Worm (Caenorhabditis elegans) whole organism, midembryonic: ENCODE measurements around the gene ZK856.4.

Experiments used
- T22C8.4 ChIP-seq: fragments of 200-800 bp; sonication (Bioruptor generic); IDR thresholded peaks from 2 replicates; pipeline ENCODE4 v1.3.6; 2022; ENCODE audit warnings: missing genetic modification characterization, missing compliant biosample characterization
- cog-1 ChIP-seq: sonication (generic microtip); optimal IDR thresholded peaks from 2 replicates; lab custom pipeline; 2016; ENCODE audit warnings: missing genetic modification characterization, missing compliant biosample characterization
- flt-1 ChIP-seq: fragments of 200-800 bp; sonication (Bioruptor generic); IDR thresholded peaks from 2 replicates; pipeline ENCODE4 v1.3.6; 2022; ENCODE audit warnings: missing genetic modification characterization, missing compliant biosample characterization
- klf-2 ChIP-seq: fragments of 200-800 bp; sonication (Bioruptor generic); conservative IDR thresholded peaks from 2 replicates; pipeline ENCODE4 v1.3.6; 2022; ENCODE audit warnings: missing genetic modification reagents, missing genetic modification characterization, missing compliant biosample characterization
- med-1 ChIP-seq: sonication (generic microtip); optimal IDR thresholded peaks from 2 replicates; lab custom pipeline; 2017; ENCODE audit warnings: missing genetic modification characterization, mild to moderate bottlenecking, missing compliant biosample characterization, antibody characterized with exemption, missing genetic modification reagents; ENCODE audit not compliant: insufficient read depth
- ref-1 ChIP-seq: fragments of 200-800 bp; sonication (Bioruptor generic); conservative IDR thresholded peaks from 2 replicates; pipeline ENCODE4 v1.3.6; 2022; ENCODE audit warnings: missing genetic modification reagents, missing genetic modification characterization, missing compliant biosample characterization
- tab-1 ChIP-seq: fragments of 200-800 bp; sonication (Bioruptor generic); IDR thresholded peaks from 2 replicates; pipeline ENCODE4 v1.3.6; 2022; ENCODE audit warnings: missing genetic modification characterization, missing compliant biosample characterization
- ztf-23 ChIP-seq: fragments of 200-800 bp; sonication (Bioruptor generic); IDR thresholded peaks from 2 replicates; pipeline ENCODE4 v1.3.6; 2022; ENCODE audit warnings: missing genetic modification reagents, missing genetic modification characterization, missing compliant biosample characterization
- ztf-29 ChIP-seq: fragments of 200-800 bp; sonication (Bioruptor generic); IDR thresholded peaks from 2 replicates; pipeline ENCODE4 v1.3.6; 2022; ENCODE audit warnings: missing genetic modification reagents, missing genetic modification characterization, missing compliant biosample characterization

ZK856.4 gene

DNA sequence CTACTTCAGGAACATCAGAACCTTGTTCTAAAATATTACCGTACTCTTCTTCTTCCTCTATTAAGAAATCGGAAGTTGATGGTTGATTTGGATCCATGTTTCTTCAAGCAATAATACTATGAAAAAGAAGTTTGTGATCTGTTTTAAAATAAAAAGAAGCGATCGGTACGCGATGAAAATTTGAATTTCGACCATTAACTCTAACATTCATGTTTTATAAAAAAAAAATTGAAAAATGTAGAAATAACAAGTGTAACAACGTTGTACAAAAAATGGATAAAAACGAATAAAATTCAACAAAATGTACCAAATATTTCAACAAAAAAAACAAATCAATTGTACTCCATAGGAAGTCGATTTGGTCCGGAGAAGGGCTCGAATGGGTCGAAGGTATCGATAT, 27.2 kb downstream of the ZK856.4 start, which contains the start of gene tftc-3:
tftc-3 (minus strand) TSS at position 101 of the 400 bp plus-strand sequence.
- TF ChIP-seq flt-1 (GFP tag; lab: Robert Waterston, UW) (no peak), cog-1 (tag; lab: Kevin White, UChicago) (no peak), T22C8.4 (GFP tag; lab: Robert Waterston, UW) (no peak), ztf-29 (GFP tag; lab: Robert Waterston, UW) (no peak), klf-2 (GFP tag; lab: Robert Waterston, UW) (no peak), tab-1 (GFP tag; lab: Robert Waterston, UW) (no peak), med-1 (GFP tag; lab: Kevin White, UChicago) (no peak), ztf-23 (GFP tag; lab: Robert Waterston, UW) (no peak), ref-1 (GFP tag; lab: Robert Waterston, UW) (no peak)

- TF ChIP-seq T22C8.4 (GFP tag; lab: Robert Waterston, UW) = no peak
- TF ChIP-seq ztf-29 (GFP tag; lab: Robert Waterston, UW) = no peak
- TF ChIP-seq flt-1 (GFP tag; lab: Robert Waterston, UW) = no peak
- no peak for TF ChIP-seq tab-1 (GFP tag; lab: Robert Waterston, UW)
- TF ChIP-seq med-1 (GFP tag; lab: Kevin White, UChicago) = no peak
- TF ChIP-seq klf-2 (GFP tag; lab: Robert Waterston, UW) = no peak
- TF ChIP-seq ztf-23 (GFP tag; lab: Robert Waterston, UW) = no peak
- TF ChIP-seq ref-1 (GFP tag; lab: Robert Waterston, UW) = no peak
- TF ChIP-seq cog-1 (tag; lab: Kevin White, UChicago) = no peak
Observed at ce11 chrV:10212027-10212426, 28.9 kb downstream of the ZK856.4 start, which contains the start of gene zhit-3. Gene zhit-3, minus strand, starts transcription at chrV:10212127.

ce11 chrV:10212627-10213026, 29.5 kb downstream of the ZK856.4 start, which contains the start of gene hpo-40:
Gene hpo-40, plus strand, starts transcription at chrV:10212927.
- TF ChIP-seq klf-2 (GFP tag; lab: Robert Waterston, UW) = no peak
- TF ChIP-seq cog-1 (tag; lab: Kevin White, UChicago) = no peak
- no peak for TF ChIP-seq ztf-23 (GFP tag; lab: Robert Waterston, UW)

ce11 chrV:10216724-10217123, 33.6 kb downstream of the ZK856.4 start, which contains the start of gene ZK856.14:
Gene ZK856.14, plus strand, starts transcription at chrV:10217024.
- no peak for TF ChIP-seq ref-1 (GFP tag; lab: Robert Waterston, UW)
- TF ChIP-seq tab-1 (GFP tag; lab: Robert Waterston, UW) = no peak
- TF ChIP-seq cog-1 (tag; lab: Kevin White, UChicago) = no peak
- no peak for TF ChIP-seq flt-1 (GFP tag; lab: Robert Waterston, UW)
- no peak for TF ChIP-seq ztf-23 (GFP tag; lab: Robert Waterston, UW)
- TF ChIP-seq klf-2 (GFP tag; lab: Robert Waterston, UW) = no peak
- TF ChIP-seq med-1 (GFP tag; lab: Kevin White, UChicago) = no peak
- TF ChIP-seq ztf-29 (GFP tag; lab: Robert Waterston, UW) = no peak
- TF ChIP-seq T22C8.4 (GFP tag; lab: Robert Waterston, UW) = no peak

ce11 chrV:10220605-10221004, 37.5 kb downstream of the ZK856.4 start, which contains the start of gene C12D8.13:
Gene C12D8.13, minus strand, starts transcription at chrV:10220705.
- TF ChIP-seq flt-1 (GFP tag; lab: Robert Waterston, UW) (no peak), ztf-29 (GFP tag; lab: Robert Waterston, UW) (no peak), med-1 (GFP tag; lab: Kevin White, UChicago) (no peak), klf-2 (GFP tag; lab: Robert Waterston, UW) (no peak), cog-1 (tag; lab: Kevin White, UChicago) (no peak), tab-1 (GFP tag; lab: Robert Waterston, UW) (no peak), ztf-23 (GFP tag; lab: Robert Waterston, UW) (no peak), ref-1 (GFP tag; lab: Robert Waterston, UW) (no peak), T22C8.4 (GFP tag; lab: Robert Waterston, UW) (no peak)

ce11 chrV:10221317-10221716, 38.2 kb downstream of the ZK856.4 start, which contains the start of the genes fipr-5 and fipr-9:
Gene fipr-5, minus strand, starts transcription at chrV:10221417.
Gene fipr-9, plus strand, starts transcription at chrV:10221662.
- TF ChIP-seq tab-1 (GFP tag; lab: Robert Waterston, UW) = no peak
- no peak for TF ChIP-seq cog-1 (tag; lab: Kevin White, UChicago)

- TF ChIP-seq med-1 (GFP tag; lab: Kevin White, UChicago) (no peak), ztf-29 (GFP tag; lab: Robert Waterston, UW) (no peak), ref-1 (GFP tag; lab: Robert Waterston, UW) (no peak), cog-1 (tag; lab: Kevin White, UChicago) (no peak), T22C8.4 (GFP tag; lab: Robert Waterston, UW) (no peak)
Observed at ce11 chrV:10222007-10222406, 38.9 kb downstream of the ZK856.4 start, which contains the start of gene C12D8.20. Gene C12D8.20, plus strand, starts transcription at chrV:10222307.

DNA sequence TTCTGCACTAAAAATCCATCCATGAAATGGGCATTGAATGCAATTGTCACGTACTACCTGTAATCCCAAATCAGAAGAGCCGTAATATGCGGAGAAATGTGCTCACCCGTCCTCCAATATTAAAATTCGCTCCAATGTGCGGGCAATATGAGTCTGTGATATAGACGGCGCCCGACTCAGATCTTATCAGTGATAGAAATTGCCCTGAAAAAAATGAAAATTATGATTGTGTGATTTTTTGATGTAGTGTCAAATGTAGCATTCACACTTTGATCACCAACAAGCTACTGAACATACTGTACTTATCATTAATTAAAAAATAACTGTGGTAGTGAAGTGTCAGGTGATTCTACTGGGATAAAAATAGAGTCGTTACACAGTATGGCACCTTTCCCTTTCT, 41.5 kb downstream of the ZK856.4 start:
- TF ChIP-seq flt-1 (GFP tag; lab: Robert Waterston, UW) = no peak
- no peak for TF ChIP-seq klf-2 (GFP tag; lab: Robert Waterston, UW)
- no peak for TF ChIP-seq T22C8.4 (GFP tag; lab: Robert Waterston, UW)
- no peak for TF ChIP-seq ref-1 (GFP tag; lab: Robert Waterston, UW)
- TF ChIP-seq ztf-29 (GFP tag; lab: Robert Waterston, UW) = no peak
- no peak for TF ChIP-seq ztf-23 (GFP tag; lab: Robert Waterston, UW)
- TF ChIP-seq med-1 (GFP tag; lab: Kevin White, UChicago) = no peak
- TF ChIP-seq tab-1 (GFP tag; lab: Robert Waterston, UW) = no peak
- no peak for TF ChIP-seq cog-1 (tag; lab: Kevin White, UChicago)

ce11 chrV:10225610-10226009, 42.5 kb downstream of the ZK856.4 start, which contains the start of gene daf-36:
Gene daf-36, minus strand, starts transcription at chrV:10225710.
- TF ChIP-seq med-1 (GFP tag; lab: Kevin White, UChicago) (no peak), flt-1 (GFP tag; lab: Robert Waterston, UW) (no peak), T22C8.4 (GFP tag; lab: Robert Waterston, UW) (no peak), ref-1 (GFP tag; lab: Robert Waterston, UW) (no peak), tab-1 (GFP tag; lab: Robert Waterston, UW) (no peak), ztf-29 (GFP tag; lab: Robert Waterston, UW) (no peak), cog-1 (tag; lab: Kevin White, UChicago) (no peak), klf-2 (GFP tag; lab: Robert Waterston, UW) (no peak), ztf-23 (GFP tag; lab: Robert Waterston, UW) (no peak)
